Worm (Caenorhabditis elegans) whole organism, L1 larva: ENCODE results near the gene ZC317.2.
A peak's percentile ranks its signal among the peaks of the same experiment; 100 is the strongest.

ENCODE experiments used
- C04F5.9 ChIP-seq: sonication (generic microtip); optimal IDR thresholded peaks from 2 replicates; lab custom pipeline; 2016; ENCODE audit warnings: missing genetic modification characterization, missing compliant biosample characterization
- C34B4.2 ChIP-seq: sonication (generic microtip); optimal IDR thresholded peaks from 2 replicates; lab custom pipeline; 2017; ENCODE audit warnings: mild to moderate bottlenecking, missing genetic modification characterization, missing compliant biosample characterization
- aha-1 ChIP-seq: fragments of 150-350 bp; optimal IDR thresholded peaks from 2 replicates; lab custom pipeline; 2014; ENCODE audit warnings: missing biosample characterization, missing genetic modification characterization
- ama-1 ChIP-seq: fragments of 150-350 bp; optimal IDR thresholded peaks from 2 replicates; lab custom pipeline; 2014
- ceh-63 ChIP-seq: fragments of 200-800 bp; sonication (Bioruptor generic); optimal IDR thresholded peaks from 2 replicates; lab custom pipeline; 2018; ENCODE audit warnings: mild to moderate bottlenecking, missing genetic modification characterization, missing compliant biosample characterization
- ceh-8 ChIP-seq: fragments of 200-800 bp; sonication (Bioruptor generic); optimal IDR thresholded peaks from 2 replicates; lab custom pipeline; 2018; ENCODE audit warnings: mild to moderate bottlenecking, missing genetic modification characterization, moderate library complexity, missing compliant biosample characterization
- dpl-1 ChIP-seq, 3 experiments: fragments of 150-350 bp in 2 of 3; sonication (generic microtip) in 1 of 3; optimal IDR thresholded peaks; 2 replicates each; lab custom pipeline; 2014 to 2017; ENCODE audit warnings: missing biosample characterization in 3 of 3, missing genetic modification characterization in 3 of 3, missing genetic modification reagents in 3 of 3
- dsc-1 ChIP-seq: sonication (generic microtip); optimal IDR thresholded peaks from 2 replicates; lab custom pipeline; 2016; ENCODE audit warnings: mild to moderate bottlenecking, missing genetic modification characterization, missing compliant biosample characterization
- efl-1 ChIP-seq, 4 experiments: fragments of 150-350 bp; optimal IDR thresholded peaks in 3 of 4; peaks in 1 of 4; 1 replicate in 1 of 4; 2 replicates in 3 of 4; lab custom pipeline; 2014; ENCODE audit warnings: missing biosample characterization in 2 of 4, missing genetic modification characterization in 2 of 4, missing genetic modification reagents in 2 of 4
- elt-2 ChIP-seq: sonication (generic microtip); optimal IDR thresholded peaks from 2 replicates; lab custom pipeline; 2016; ENCODE audit warnings: missing genetic modification characterization, mild to moderate bottlenecking, inconsistent platforms, missing compliant biosample characterization, missing genetic modification reagents
- elt-3 ChIP-seq, 6 experiments: fragments of 150-350 bp in 1 of 6; sonication (generic microtip); optimal IDR thresholded peaks; 2 replicates each; lab custom pipeline; 2017 to 2018; ENCODE audit warnings: missing biosample characterization in 6 of 6, missing genetic modification characterization in 6 of 6, inconsistent platforms in 1 of 6
- ets-5 ChIP-seq: fragments of 200-800 bp; sonication (Bioruptor generic); IDR thresholded peaks from 2 replicates; pipeline ENCODE4 v1.3.6; 2022; ENCODE audit warnings: missing genetic modification characterization, missing compliant biosample characterization
- fos-1 ChIP-seq: fragments of 150-350 bp; optimal IDR thresholded peaks from 2 replicates; lab custom pipeline; 2014; ENCODE audit warnings: missing biosample characterization, missing genetic modification characterization
- hlh-4 ChIP-seq: sonication (generic microtip); optimal IDR thresholded peaks from 2 replicates; lab custom pipeline; 2016; ENCODE audit warnings: mild to moderate bottlenecking, missing genetic modification characterization, missing compliant biosample characterization
- hpl-2 ChIP-seq: fragments of 150-350 bp; optimal IDR thresholded peaks from 2 replicates; lab custom pipeline; 2014; ENCODE audit warnings: missing biosample characterization, missing genetic modification reagents, missing genetic modification characterization
- irx-1 ChIP-seq: sonication (generic microtip); optimal IDR thresholded peaks from 2 replicates; lab custom pipeline; 2016; ENCODE audit warnings: missing genetic modification characterization, missing compliant biosample characterization
- isw-1 ChIP-seq: fragments of 200-800 bp; sonication (Bioruptor generic); IDR thresholded peaks from 2 replicates; pipeline ENCODE4 v1.3.6; 2022; ENCODE audit warnings: missing genetic modification characterization, missing compliant biosample characterization
- lin-14 ChIP-seq: fragments of 200-800 bp; sonication (Bioruptor generic); optimal IDR thresholded peaks from 2 replicates; lab custom pipeline; 2018; ENCODE audit warnings: mild to moderate bottlenecking, missing genetic modification characterization, moderate library complexity, missing compliant biosample characterization
- lin-35 ChIP-seq, 2 experiments: fragments of 150-350 bp; optimal IDR thresholded peaks; 2 replicates each; lab custom pipeline; 2014; ENCODE audit warnings: missing biosample characterization in 2 of 2, missing genetic modification characterization in 2 of 2, missing genetic modification reagents in 2 of 2
- lir-3 ChIP-seq: sonication (generic microtip); optimal IDR thresholded peaks from 2 replicates; lab custom pipeline; 2016; ENCODE audit warnings: mild to moderate bottlenecking, missing genetic modification characterization, moderate library complexity, missing compliant biosample characterization; ENCODE audit not compliant: poor library complexity
- mab-9 ChIP-seq: fragments of 200-800 bp; sonication (Bioruptor generic); IDR thresholded peaks from 2 replicates; pipeline ENCODE4 v1.3.6; 2022; ENCODE audit warnings: missing genetic modification reagents, missing genetic modification characterization, missing compliant biosample characterization
- mep-1 ChIP-seq: fragments of 150-350 bp; optimal IDR thresholded peaks from 2 replicates; lab custom pipeline; 2014; ENCODE audit warnings: missing biosample characterization, missing genetic modification characterization
- nhr-12 ChIP-seq: sonication (generic microtip); optimal IDR thresholded peaks from 2 replicates; lab custom pipeline; 2017; ENCODE audit warnings: missing biosample characterization, missing genetic modification characterization
- nhr-19 ChIP-seq: fragments of 200-800 bp; sonication (Bioruptor generic); conservative IDR thresholded peaks from 2 replicates; pipeline ENCODE4 v1.3.6; 2022; ENCODE audit warnings: missing genetic modification characterization, missing compliant biosample characterization
- nhr-237 ChIP-seq: fragments of 150-350 bp; optimal IDR thresholded peaks from 2 replicates; lab custom pipeline; 2014; ENCODE audit warnings: missing biosample characterization, missing genetic modification characterization
- nhr-76 ChIP-seq: sonication (generic microtip); optimal IDR thresholded peaks from 2 replicates; lab custom pipeline; 2017; ENCODE audit warnings: missing biosample characterization, missing genetic modification characterization
- nhr-77 ChIP-seq: fragments of 150-350 bp; optimal IDR thresholded peaks from 2 replicates; lab custom pipeline; 2014; ENCODE audit warnings: missing biosample characterization, missing genetic modification characterization
- nhr-85 ChIP-seq: sonication (generic microtip); peaks from one replicate; lab custom pipeline; 2016; ENCODE audit warnings: missing genetic modification characterization, inconsistent platforms, missing compliant biosample characterization
- pag-3 ChIP-seq: sonication (generic microtip); optimal IDR thresholded peaks from 2 replicates; lab custom pipeline; 2017; ENCODE audit warnings: missing genetic modification characterization, mild to moderate bottlenecking, missing compliant biosample characterization, antibody characterized with exemption, borderline replicate concordance; ENCODE audit not compliant: insufficient read depth
- pqm-1 ChIP-seq: sonication (generic microtip); optimal IDR thresholded peaks from 3 replicates; lab custom pipeline; 2017; ENCODE audit warnings: missing biosample characterization, missing genetic modification characterization
- rnt-1 ChIP-seq: sonication (generic microtip); optimal IDR thresholded peaks from 2 replicates; lab custom pipeline; 2016; ENCODE audit warnings: mild to moderate bottlenecking, missing genetic modification characterization, moderate library complexity, missing compliant biosample characterization
- skn-1 ChIP-seq: fragments of 150-350 bp; optimal IDR thresholded peaks from 2 replicates; lab custom pipeline; 2014; ENCODE audit warnings: missing biosample characterization, missing genetic modification characterization
- snu-23 ChIP-seq: sonication (generic microtip); optimal IDR thresholded peaks from 2 replicates; lab custom pipeline; 2016; ENCODE audit warnings: missing genetic modification characterization, missing compliant biosample characterization
- sox-4 ChIP-seq: sonication (generic microtip); optimal IDR thresholded peaks from 2 replicates; lab custom pipeline; 2016; ENCODE audit warnings: missing genetic modification characterization, missing compliant biosample characterization
- sptf-1 ChIP-seq: fragments of 150-350 bp; optimal IDR thresholded peaks from 2 replicates; lab custom pipeline; 2014; ENCODE audit warnings: missing biosample characterization, missing genetic modification characterization
- sup-37 ChIP-seq: fragments of 200-800 bp; sonication (Bioruptor generic); optimal IDR thresholded peaks from 2 replicates; lab custom pipeline; 2018; ENCODE audit warnings: mild to moderate bottlenecking, missing genetic modification characterization, missing compliant biosample characterization
- swsn-7 ChIP-seq: sonication (generic microtip); optimal IDR thresholded peaks from 2 replicates; lab custom pipeline; 2016; ENCODE audit warnings: missing genetic modification characterization, missing compliant biosample characterization
- tbx-2 ChIP-seq: sonication (generic microtip); optimal IDR thresholded peaks from 2 replicates; lab custom pipeline; 2016; ENCODE audit warnings: missing genetic modification characterization, missing compliant biosample characterization
- unc-130 ChIP-seq: fragments of 150-350 bp; optimal IDR thresholded peaks from 2 replicates; lab custom pipeline; 2017; ENCODE audit warnings: missing biosample characterization, missing genetic modification characterization, inconsistent platforms
- unc-30 ChIP-seq: sonication (generic microtip); optimal IDR thresholded peaks from 2 replicates; lab custom pipeline; 2017; ENCODE audit warnings: missing biosample characterization, missing genetic modification characterization
- unc-62 ChIP-seq: fragments of 150-350 bp; optimal IDR thresholded peaks from 2 replicates; lab custom pipeline; 2014; ENCODE audit warnings: missing biosample characterization, missing genetic modification reagents, missing genetic modification characterization
- vab-15 ChIP-seq: sonication (generic microtip); optimal IDR thresholded peaks from 2 replicates; lab custom pipeline; 2017; ENCODE audit warnings: missing genotype, mild to moderate bottlenecking, missing genetic modification characterization, missing compliant biosample characterization
- xbp-1 ChIP-seq: sonication (generic microtip); optimal IDR thresholded peaks from 2 replicates; lab custom pipeline; 2016; ENCODE audit warnings: missing genetic modification characterization, missing compliant biosample characterization
- zip-4 ChIP-seq: fragments of 200-800 bp; sonication (Bioruptor generic); optimal IDR thresholded peaks from 2 replicates; lab custom pipeline; 2018; ENCODE audit warnings: mild to moderate bottlenecking, missing genetic modification characterization, moderate library complexity, missing compliant biosample characterization
- ztf-11 ChIP-seq, 2 experiments: sonication (generic microtip); optimal IDR thresholded peaks; 2 replicates each; lab custom pipeline; 2016 to 2017; ENCODE audit warnings: missing genetic modification characterization in 2 of 2, missing biosample characterization in 1 of 2, missing compliant biosample characterization in 1 of 2

Gene ZC317.2

DNA sequence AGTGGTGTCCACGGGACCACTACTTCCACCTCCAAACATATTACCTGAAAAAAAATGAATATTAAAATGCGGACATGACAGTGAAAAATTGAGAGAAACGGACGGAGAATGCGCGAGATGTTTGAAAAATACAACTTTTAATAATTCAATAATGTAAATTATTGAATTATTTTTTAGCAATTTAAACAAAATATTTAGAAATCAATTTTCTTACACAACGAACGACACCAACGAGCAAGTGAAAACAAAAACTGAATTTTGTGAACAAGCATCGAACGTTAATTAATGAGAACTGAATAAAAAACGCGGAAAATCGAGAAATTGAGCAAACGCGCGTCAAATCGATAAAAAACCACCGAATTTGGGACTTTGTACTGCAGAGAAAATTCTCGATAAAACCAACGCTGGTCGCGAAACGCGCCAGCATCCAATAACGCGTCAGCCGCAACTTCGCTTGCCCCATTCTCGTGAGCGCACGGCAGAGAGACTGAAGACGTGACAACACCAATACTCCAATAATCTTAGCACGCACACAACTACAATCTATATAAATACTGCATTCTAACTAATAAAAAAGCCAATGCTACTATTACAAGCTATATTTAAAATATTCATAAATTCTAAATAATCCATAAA lies 45.0 kb downstream of the ZC317.2 start, which contains the start of the genes dnj-19 and nhr-47 (continued):
- peak; percentile 96 for TF ChIP-seq dsc-1 (tag; lab: Kevin White, UChicago)
- TF ChIP-seq lin-35 (GFP tag; optimal IDR thresholded peaks at IDR 0.05; lab: Kevin White, UChicago), result peak; percentile 87 to 90
- peak; percentile 88 for TF ChIP-seq irx-1
- TF ChIP-seq swsn-7, result peak; percentile 96
- TF ChIP-seq ets-5 (GFP tag; lab: Robert Waterston, UW), result no peak
- TF ChIP-seq ceh-63 (GFP tag; lab: Kevin White, UChicago), result no peak
- TF ChIP-seq pag-3 (tag; lab: Kevin White, UChicago), result peak; percentile 22
- peak; percentile 95 for TF ChIP-seq nhr-19
- no peak for TF ChIP-seq sptf-1
- TF ChIP-seq sup-37 (GFP tag; lab: Kevin White, UChicago), result peak; percentile 90
- peak; percentile 59 for TF ChIP-seq hpl-2 (GFP tag; lab: Kevin White, UChicago)
- peak; percentile 73 for TF ChIP-seq elt-2
- TF ChIP-seq aha-1 (tag; lab: Kevin White, UChicago), result peak; percentile 51
- TF ChIP-seq nhr-12 (tag; lab: Kevin White, UChicago), result peak; percentile 36
- no peak for TF ChIP-seq C34B4.2 (tag; lab: Kevin White, UChicago)
- peak; percentile 89 for TF ChIP-seq nhr-85 (tag; lab: Kevin White, UChicago)
- peak; percentile 28 for TF ChIP-seq C04F5.9
- no peak for TF ChIP-seq vab-15 (tag; lab: Kevin White, UChicago)
- peak; percentile 95 for TF ChIP-seq snu-23 (GFP tag; lab: Kevin White, UChicago)
- no peak for TF ChIP-seq hlh-4
- TF ChIP-seq fos-1 (tag; lab: Kevin White, UChicago), result peak; percentile 72
- no peak for TF ChIP-seq pqm-1 (tag; lab: Kevin White, UChicago)
- peak; percentile 83 for TF ChIP-seq ceh-8
- TF ChIP-seq efl-1 (optimal IDR thresholded peaks at IDR 0.05; lab: Kevin White, UChicago), result peak; percentile 88
- peak; percentile 81 to 98 for TF ChIP-seq efl-1 (GFP tag; optimal IDR thresholded peaks at IDR 0.05 in 1 of 2; lab: Kevin White, UChicago)
- peak; percentile 89 for TF ChIP-seq isw-1 (GFP tag; lab: Robert Waterston, UW)
- TF ChIP-seq sox-4 (tag; lab: Kevin White, UChicago), result peak; percentile 91
- TF ChIP-seq zip-4 (GFP tag; lab: Kevin White, UChicago), result peak; percentile 83
- no peak for TF ChIP-seq ama-1 (lab: Kevin White, UChicago)
- peak; percentile 68 for TF ChIP-seq skn-1 (tag; lab: Kevin White, UChicago)
- TF ChIP-seq mep-1 (tag; lab: Kevin White, UChicago), result peak; percentile 94
- TF ChIP-seq nhr-77, result peak; percentile 82
- peak; percentile 79 for TF ChIP-seq lir-3 (tag; lab: Kevin White, UChicago)
- TF ChIP-seq unc-30 (tag; lab: Kevin White, UChicago), result no peak

DNA sequence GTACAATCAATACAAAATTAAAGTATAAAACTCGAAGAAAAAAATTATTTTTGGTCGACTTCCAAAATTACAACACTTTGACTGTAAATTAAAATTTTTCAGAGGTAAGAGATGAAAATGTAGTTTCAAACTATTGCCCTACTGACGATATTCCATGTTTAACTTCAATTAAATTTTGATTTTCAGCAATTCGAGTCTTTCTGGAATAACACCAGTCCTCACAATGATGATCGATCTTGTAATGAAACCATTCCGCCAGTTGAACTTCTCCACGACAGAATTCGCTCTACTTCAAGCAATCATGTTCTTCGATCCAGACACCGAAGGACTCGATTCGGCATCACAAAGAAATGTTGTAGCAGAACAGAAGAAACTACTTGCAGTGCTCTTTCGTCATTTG lies 49.2 kb downstream of the ZC317.2 start:
- no peak for TF ChIP-seq C34B4.2 (tag; lab: Kevin White, UChicago)
- TF ChIP-seq unc-130 (tag; lab: Kevin White, UChicago), result no peak
- no peak for TF ChIP-seq mab-9 (GFP tag; lab: Robert Waterston, UW)
- no peak for TF ChIP-seq dpl-1 (GFP tag; optimal IDR thresholded peaks at IDR 0.05; lab: Kevin White, UChicago)
- TF ChIP-seq rnt-1 (tag; lab: Kevin White, UChicago), result no peak
- no peak for TF ChIP-seq hpl-2 (GFP tag; lab: Kevin White, UChicago)
- TF ChIP-seq ztf-11 (tag; optimal IDR thresholded peaks at IDR 0.05; lab: Kevin White, UChicago), result no peak
- no peak for TF ChIP-seq nhr-76 (tag; lab: Kevin White, UChicago)
- TF ChIP-seq tbx-2 (tag; lab: Kevin White, UChicago), result no peak
- no peak for TF ChIP-seq nhr-237 (tag; lab: Kevin White, UChicago)
- no peak for TF ChIP-seq xbp-1
- no peak for TF ChIP-seq mep-1 (tag; lab: Kevin White, UChicago)
- no peak for TF ChIP-seq unc-62 (GFP tag; lab: Kevin White, UChicago)
- TF ChIP-seq elt-3 (tag; optimal IDR thresholded peaks at IDR 0.05; lab: Kevin White, UChicago), result no peak
- TF ChIP-seq lin-14 (GFP tag; lab: Kevin White, UChicago), result no peak
- TF ChIP-seq isw-1 (GFP tag; lab: Robert Waterston, UW), result no peak
